Fruit fly (Drosophila melanogaster) whole organism, embryonic: Measurements from ENCODE around the gene Sb.

Source experiments
- B-H2 ChIP-seq: fragments of 200-800 bp; sonication (Bioruptor generic); optimal IDR thresholded peaks from 2 replicates; lab custom pipeline; 2018; ENCODE audit warnings: missing biosample characterization, mild to moderate bottlenecking, missing genetic modification characterization
- Bdp1 ChIP-seq: fragments of 200-800 bp; sonication (Bioruptor generic); optimal IDR thresholded peaks from 3 replicates; lab custom pipeline; 2016; ENCODE audit warnings: missing biosample characterization, missing genetic modification characterization
- CG10462 ChIP-seq: fragments of 200-800 bp; sonication (Bioruptor generic); optimal IDR thresholded peaks from 2 replicates; lab custom pipeline; 2016; ENCODE audit warnings: missing biosample characterization, missing genetic modification characterization
- CG11085 ChIP-seq: fragments of 200-800 bp; sonication (Bioruptor generic); IDR thresholded peaks from 2 replicates; pipeline ENCODE4 v1.3.6; 2022; ENCODE audit warnings: missing biosample characterization, missing genetic modification characterization
- CG11696 ChIP-seq: fragments of 200-800 bp; sonication (Bioruptor generic); IDR thresholded peaks from 2 replicates; pipeline ENCODE4 v1.3.6; 2022; ENCODE audit warnings: missing biosample characterization, missing genetic modification characterization
- CG11723 ChIP-seq: fragments of 200-800 bp; sonication (Bioruptor generic); optimal IDR thresholded peaks from 2 replicates; lab custom pipeline; 2017; ENCODE audit warnings: missing biosample characterization, mild to moderate bottlenecking, missing genetic modification characterization
- CG12104 ChIP-seq: fragments of 200-800 bp; sonication (Bioruptor generic); optimal IDR thresholded peaks from 3 replicates; lab custom pipeline; 2016; ENCODE audit warnings: missing biosample characterization, missing genetic modification characterization
- CG13775 ChIP-seq: fragments of 200-800 bp; sonication (Bioruptor generic); optimal IDR thresholded peaks from 3 replicates; lab custom pipeline; 2017; ENCODE audit warnings: missing biosample characterization, mild to moderate bottlenecking, missing genetic modification characterization
- CG14014 ChIP-seq: fragments of 200-800 bp; sonication (Bioruptor generic); IDR thresholded peaks from 2 replicates; pipeline ENCODE4 v1.3.6; 2022; ENCODE audit warnings: missing biosample characterization, missing genetic modification characterization
- CG17359 ChIP-seq: fragments of 200-800 bp; sonication (Bioruptor generic); optimal IDR thresholded peaks from 3 replicates; lab custom pipeline; 2018; ENCODE audit warnings: missing biosample characterization, mild to moderate bottlenecking, missing genetic modification characterization, moderate library complexity
- CG17568 ChIP-seq: fragments of 200-800 bp; sonication (Bioruptor generic); optimal IDR thresholded peaks from 2 replicates; lab custom pipeline; 2018; ENCODE audit warnings: missing biosample characterization, mild to moderate bottlenecking, missing genetic modification characterization, moderate library complexity
- CG17612 ChIP-seq: fragments of 200-800 bp; sonication (Bioruptor generic); IDR thresholded peaks from 2 replicates; pipeline ENCODE4 v1.3.6; 2022; ENCODE audit warnings: missing biosample characterization, missing genetic modification characterization
- CG1792 ChIP-seq: fragments of 200-800 bp; sonication (Bioruptor generic); optimal IDR thresholded peaks from 2 replicates; lab custom pipeline; 2016; ENCODE audit warnings: missing biosample characterization, missing genetic modification characterization
- CG31224 ChIP-seq: fragments of 200-800 bp; sonication (Bioruptor generic); IDR thresholded peaks from 2 replicates; pipeline ENCODE4 v1.3.6; 2022; ENCODE audit warnings: missing biosample characterization, missing genetic modification characterization
- CG3281 ChIP-seq: fragments of 200-800 bp; sonication (Bioruptor generic); optimal IDR thresholded peaks from 3 replicates; lab custom pipeline; 2017; ENCODE audit warnings: missing biosample characterization, mild to moderate bottlenecking, missing genetic modification characterization
- CG34422 ChIP-seq: fragments of 200-800 bp; sonication (Bioruptor generic); IDR thresholded peaks from 3 replicates; pipeline ENCODE4 v1.3.6; 2022; ENCODE audit warnings: missing biosample characterization, missing genetic modification characterization
- CG4617 ChIP-seq: fragments of 200-800 bp; sonication (Bioruptor generic); optimal IDR thresholded peaks from 3 replicates; lab custom pipeline; 2016; ENCODE audit warnings: missing biosample characterization, missing genetic modification characterization, borderline replicate concordance
- CG4707 ChIP-seq: fragments of 200-800 bp; sonication (Bioruptor generic); optimal IDR thresholded peaks from 2 replicates; lab custom pipeline; 2018; ENCODE audit warnings: missing biosample characterization, mild to moderate bottlenecking, missing genetic modification characterization, moderate library complexity
- CG7357 ChIP-seq: fragments of 200-800 bp; sonication (Bioruptor generic); IDR thresholded peaks from 3 replicates; pipeline ENCODE4 v1.3.6; 2022; ENCODE audit warnings: missing biosample characterization, missing genetic modification characterization
- CG7745 ChIP-seq: fragments of 200-800 bp; sonication (Bioruptor generic); optimal IDR thresholded peaks from 2 replicates; lab custom pipeline; 2018; ENCODE audit warnings: missing biosample characterization, mild to moderate bottlenecking, missing genetic modification characterization, moderate library complexity
- CG9437 ChIP-seq: fragments of 200-800 bp; sonication (Bioruptor generic); optimal IDR thresholded peaks from 2 replicates; lab custom pipeline; 2018; ENCODE audit warnings: missing biosample characterization, mild to moderate bottlenecking, missing genetic modification characterization
- CkIIα-i1 ChIP-seq: fragments of 200-800 bp; sonication (Bioruptor generic); IDR thresholded peaks from 2 replicates; pipeline ENCODE4 v1.3.6; 2022; ENCODE audit warnings: missing biosample characterization, missing genetic modification characterization
- CoRest ChIP-seq: fragments of 200-800 bp; sonication (Bioruptor generic); optimal IDR thresholded peaks from 3 replicates; lab custom pipeline; 2018; ENCODE audit warnings: missing biosample characterization, mild to moderate bottlenecking, missing genetic modification characterization, moderate library complexity
- CrebB ChIP-seq: fragments of 200-800 bp; sonication (Bioruptor generic); optimal IDR thresholded peaks from 3 replicates; lab custom pipeline; 2018; ENCODE audit warnings: missing biosample characterization, mild to moderate bottlenecking, missing genetic modification characterization
- D19A ChIP-seq: fragments of 200-800 bp; optimal IDR thresholded peaks from 3 replicates; lab custom pipeline; 2019; ENCODE audit warnings: missing biosample characterization, mild to moderate bottlenecking, missing genetic modification characterization, moderate library complexity
- Dp ChIP-seq: fragments of 200-800 bp; sonication (Bioruptor generic); optimal IDR thresholded peaks from 2 replicates; lab custom pipeline; 2018; ENCODE audit warnings: missing biosample characterization, mild to moderate bottlenecking, missing genetic modification characterization, moderate library complexity
- Eip74EF ChIP-seq, 2 experiments: fragments of 200-800 bp in 1 of 2; fragments of >200 bp in 1 of 2; sonication (Bioruptor generic) in 1 of 2; optimal IDR thresholded peaks; 2 replicates each; lab custom pipeline; 2017 to 2019; ENCODE audit warnings: missing biosample characterization in 2 of 2, missing genetic modification characterization in 2 of 2, mild to moderate bottlenecking in 1 of 2, moderate library complexity in 1 of 2
- Elba2 ChIP-seq: fragments of 200-800 bp; sonication (Bioruptor generic); optimal IDR thresholded peaks from 3 replicates; lab custom pipeline; 2016; ENCODE audit warnings: missing biosample characterization, missing genetic modification characterization
- Hr3 ChIP-seq: fragments of 200-800 bp; sonication (Bioruptor generic); optimal IDR thresholded peaks from 3 replicates; lab custom pipeline; 2016; ENCODE audit warnings: missing biosample characterization, missing genetic modification characterization
- Hsf ChIP-seq: fragments of 200-800 bp; sonication (Bioruptor generic); optimal IDR thresholded peaks from 3 replicates; lab custom pipeline; 2016; ENCODE audit warnings: missing biosample characterization, missing genetic modification characterization
- Myb ChIP-seq: fragments of 200-800 bp; sonication (Bioruptor generic); optimal IDR thresholded peaks from 2 replicates; lab custom pipeline; 2016; ENCODE audit warnings: missing biosample characterization, missing genetic modification characterization
- NFAT ChIP-seq: fragments of 200-800 bp; sonication (Bioruptor generic); IDR thresholded peaks from 2 replicates; pipeline ENCODE4 v1.3.6; 2022; ENCODE audit warnings: missing biosample characterization, missing genetic modification characterization
- NK7.1 ChIP-seq: fragments of 200-800 bp; sonication (Bioruptor generic); optimal IDR thresholded peaks from 3 replicates; lab custom pipeline; 2016; ENCODE audit warnings: missing biosample characterization, missing genetic modification characterization
- Neu2 ChIP-seq: fragments of 200-800 bp; sonication (Bioruptor generic); optimal IDR thresholded peaks from 3 replicates; lab custom pipeline; 2016; ENCODE audit warnings: missing biosample characterization, missing genetic modification characterization, borderline replicate concordance
- Ptx1 ChIP-seq: fragments of 200-800 bp; sonication (Bioruptor generic); IDR thresholded peaks from 2 replicates; pipeline ENCODE4 v1.3.6; 2022; ENCODE audit warnings: missing biosample characterization, missing genetic modification characterization
- Spps ChIP-seq: fragments of 200-800 bp; sonication (Bioruptor generic); optimal IDR thresholded peaks from 2 replicates; lab custom pipeline; 2018; ENCODE audit warnings: missing biosample characterization, mild to moderate bottlenecking, missing genetic modification characterization
- Stat92E ChIP-seq, 3 experiments: fragments of >200 bp in 2 of 3; fragments of 200-800 bp in 1 of 3; sonication (Bioruptor generic) in 1 of 3; optimal IDR thresholded peaks; 2 replicates each; lab custom pipeline; 2017 to 2019; ENCODE audit warnings: missing biosample characterization in 3 of 3, missing genetic modification characterization in 3 of 3, mild to moderate bottlenecking in 1 of 3, moderate library complexity in 1 of 3
- amos ChIP-seq: fragments of 200-800 bp; sonication (Bioruptor generic); IDR thresholded peaks from 2 replicates; pipeline ENCODE4 v1.3.6; 2022; ENCODE audit warnings: missing biosample characterization, missing genetic modification characterization; ENCODE audit not compliant: partially characterized antibody
- aop ChIP-seq: fragments of 200-800 bp; sonication (Bioruptor generic); IDR thresholded peaks from 2 replicates; pipeline ENCODE4 v1.3.6; 2022; ENCODE audit warnings: missing biosample characterization, missing genetic modification characterization
- crol ChIP-seq: fragments of 200-800 bp; sonication (Bioruptor generic); IDR thresholded peaks from 2 replicates; pipeline ENCODE4 v1.3.6; 2022; ENCODE audit warnings: missing biosample characterization, missing genetic modification characterization
- dimm ChIP-seq: fragments of 200-800 bp; sonication (Bioruptor generic); IDR thresholded peaks from 2 replicates; pipeline ENCODE4 v1.3.6; 2022; ENCODE audit warnings: missing biosample characterization, missing genetic modification characterization
- fd3F ChIP-seq: fragments of 200-800 bp; sonication (Bioruptor generic); optimal IDR thresholded peaks from 2 replicates; lab custom pipeline; 2018; ENCODE audit warnings: missing biosample characterization, mild to moderate bottlenecking, missing genetic modification characterization, moderate library complexity
- gce ChIP-seq: fragments of 200-800 bp; sonication (Bioruptor generic); IDR thresholded peaks from 3 replicates; pipeline ENCODE4 v1.3.6; 2022; ENCODE audit warnings: missing biosample characterization, missing genetic modification characterization
- hb ChIP-seq: fragments of 200-800 bp; sonication (Bioruptor generic); IDR thresholded peaks from 3 replicates; pipeline ENCODE4 v1.3.6; 2022; ENCODE audit warnings: missing biosample characterization, missing genetic modification characterization; ENCODE audit not compliant: partially characterized antibody
- luna ChIP-seq: fragments of 200-800 bp; sonication (Bioruptor generic); optimal IDR thresholded peaks from 2 replicates; lab custom pipeline; 2016; ENCODE audit warnings: missing biosample characterization, missing genetic modification characterization
- nau ChIP-seq: fragments of 200-800 bp; sonication (Bioruptor generic); optimal IDR thresholded peaks from 3 replicates; lab custom pipeline; 2017; ENCODE audit warnings: missing biosample characterization, mild to moderate bottlenecking, missing genetic modification characterization, missing genetic modification reagents
- schlank ChIP-seq: fragments of 200-800 bp; sonication (Bioruptor generic); optimal IDR thresholded peaks from 2 replicates; lab custom pipeline; 2018; ENCODE audit warnings: missing biosample characterization, mild to moderate bottlenecking, missing genetic modification characterization
- sima ChIP-seq: fragments of 200-800 bp; sonication (Bioruptor generic); optimal IDR thresholded peaks from 2 replicates; lab custom pipeline; 2016; ENCODE audit warnings: missing biosample characterization, missing genetic modification characterization
- sr ChIP-seq: fragments of 200-800 bp; sonication (Bioruptor generic); IDR thresholded peaks from 3 replicates; pipeline ENCODE4 v1.3.6; 2022; ENCODE audit warnings: missing biosample characterization, missing genetic modification characterization
- tgo ChIP-seq: fragments of 200-800 bp; sonication (Bioruptor generic); IDR thresholded peaks from 3 replicates; pipeline ENCODE4 v1.3.6; 2022; ENCODE audit warnings: missing biosample characterization, missing genetic modification characterization
- zfh2 ChIP-seq: fragments of 200-800 bp; sonication (Bioruptor generic); optimal IDR thresholded peaks from 2 replicates; lab custom pipeline; 2016; ENCODE audit warnings: missing biosample characterization, missing genetic modification characterization

Gene Sb

DNA sequence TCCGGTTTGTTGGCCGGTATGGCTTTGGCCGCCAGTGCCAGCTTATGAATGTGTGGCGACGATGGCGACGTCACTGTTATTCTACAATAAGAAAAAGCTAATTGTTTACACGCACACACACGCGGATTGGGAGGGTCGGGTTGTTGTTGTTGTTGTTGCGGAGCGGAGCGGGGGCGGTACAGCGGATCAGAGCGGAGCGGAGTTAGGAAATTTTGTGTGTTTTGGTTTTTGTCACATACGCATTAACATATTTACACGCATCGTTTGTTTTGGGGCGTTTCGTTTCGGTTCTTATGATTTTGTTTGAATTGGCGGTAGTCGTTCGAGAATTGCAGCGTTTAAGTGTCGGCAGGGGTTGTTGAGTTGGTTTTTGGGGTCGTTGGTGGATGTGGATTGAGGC is 46.7 kb upstream of the Sb start (continued):
- TF ChIP-seq zfh2 (GFP tag; lab: Kevin White, UChicago) (no peak), CG7745 (tag; lab: Kevin White, UChicago) (peak; percentile 89), CG14014 (GFP tag; lab: Robert Waterston, UW) (no peak), CG17568 (GFP tag; lab: Kevin White, UChicago) (no peak), Elba2 (GFP tag; lab: Kevin White, UChicago) (no peak), Bdp1 (no peak), amos (GFP tag; lab: Robert Waterston, UW) (no peak), luna (no peak), CoRest (tag; lab: Kevin White, UChicago) (peak; percentile 6), CG3281 (GFP tag; lab: Kevin White, UChicago) (no peak), CG11723 (peak; percentile 42), Spps (tag; lab: Kevin White, UChicago) (no peak), hb (GFP tag; lab: Robert Waterston, UW) (no peak), dimm (no peak), B-H2 (GFP tag; lab: Kevin White, UChicago) (no peak), gce (GFP tag; lab: Robert Waterston, UW) (peak; percentile 43; the same call in 1 of the 3 replicates), Neu2 (GFP tag; lab: Kevin White, UChicago) (no peak), CG9437 (GFP tag; lab: Kevin White, UChicago) (no peak), sr (GFP tag; lab: Robert Waterston, UW) (peak; percentile 48; the same call in 1 of the 3 replicates), CG11696 (0 out of 2 replicates have a peak, but pooled peaks have one; percentile 18), CG11085 (0 out of 2 replicates have a peak, but pooled peaks have one; percentile 29), Ptx1 (GFP tag; lab: Robert Waterston, UW) (no peak), Stat92E (GFP tag; optimal IDR thresholded peaks at IDR 0.05; lab: Kevin White, UChicago) (no peak), CG1792 (no peak), CG17612 (no peak), nau (no peak), tgo (GFP tag; lab: Robert Waterston, UW) (no peak), CrebB (peak; percentile 45), sima (no peak), Eip74EF (GFP tag; optimal IDR thresholded peaks at IDR 0.05; lab: Kevin White, UChicago) (no peak), CG31224 (GFP tag; lab: Robert Waterston, UW) (no peak), CG13775 (no peak), fd3F (GFP tag; lab: Kevin White, UChicago) (no peak), D19A (no peak), CG4617 (GFP tag; lab: Kevin White, UChicago) (no peak), CkIIα-i1 (GFP tag; lab: Robert Waterston, UW) (no peak), Myb (GFP tag; lab: Kevin White, UChicago) (peak; percentile 5), CG10462 (GFP tag; lab: Kevin White, UChicago) (no peak), schlank (no peak), NK7.1 (GFP tag; lab: Kevin White, UChicago) (no peak), CG7357 (0 out of 3 replicates have a peak, but pooled peaks have one; percentile 23), CG34422 (GFP tag; lab: Robert Waterston, UW) (no peak), Hr3 (no peak), CG17359 (tag; lab: Kevin White, UChicago) (no peak), aop (GFP tag; lab: Robert Waterston, UW) (no peak), NFAT (no peak; the same call in 1 of the 2 replicates), CG4707 (GFP tag; lab: Kevin White, UChicago) (peak; percentile 22), CG12104 (GFP tag; lab: Kevin White, UChicago) (no peak), Dp (GFP tag; lab: Kevin White, UChicago) (no peak), Hsf (GFP tag; lab: Kevin White, UChicago) (peak; percentile 11), crol (GFP tag; lab: Robert Waterston, UW) (peak; percentile 86)
